Fruit fly (Drosophila melanogaster) Kc167 (cell line): ENCODE measurements around the gene CG3199.

Source experiments
- Myc ChIP-seq: fragments of >200 bp; optimal IDR thresholded peaks from 2 replicates; lab custom pipeline; 2017; ENCODE audit warnings: missing external identifiers
- Sin3A ChIP-seq: fragments of >200 bp; optimal IDR thresholded peaks from 2 replicates; lab custom pipeline; 2018; ENCODE audit warnings: missing external identifiers
- h ChIP-seq: fragments of >200 bp; optimal IDR thresholded peaks from 3 replicates; lab custom pipeline; 2018; ENCODE audit warnings: missing external identifiers
- insv ChIP-seq: fragments of >200 bp; optimal IDR thresholded peaks from 3 replicates; lab custom pipeline; 2018; ENCODE audit warnings: missing external identifiers
- psq ChIP-seq: fragments of >200 bp; optimal IDR thresholded peaks from 2 replicates; lab custom pipeline; 2017; ENCODE audit warnings: missing external identifiers
- ttk ChIP-seq: sonication (Bioruptor generic); optimal IDR thresholded peaks from 2 replicates; lab custom pipeline; 2017; ENCODE audit warnings: missing external identifiers

The CG3199 gene

dm6 chr3R:14160178-14160577 lies 2.3 kb upstream of the CG3199 start, which contains the start of gene CG31327:
CG31327 (minus strand) TSS chr3R:14160278.
- TF ChIP-seq h (lab: Kevin White, UChicago) (no peak), ttk (lab: Kevin White, UChicago) (no peak), insv (lab: Kevin White, UChicago) (no peak), psq (lab: Kevin White, UChicago) (no peak), Sin3A (lab: Kevin White, UChicago) (no peak), Myc (lab: Kevin White, UChicago) (no peak)
